Worm (Caenorhabditis elegans) whole organism, L4/young adult: ENCODE results near the gene trpp-12.

Source experiments
- W03F9.2 ChIP-seq: fragments of 150-350 bp; optimal IDR thresholded peaks from 2 replicates; lab custom pipeline; 2014; ENCODE audit warnings: missing biosample characterization, missing genetic modification characterization
- dao-5 ChIP-seq: sonication (generic microtip); optimal IDR thresholded peaks from 2 replicates; lab custom pipeline; 2016; ENCODE audit warnings: missing genotype, missing genetic modification characterization, moderate library complexity, missing compliant biosample characterization
- him-1 ChIP-seq: sonication (generic microtip); optimal IDR thresholded peaks from 2 replicates; lab custom pipeline; 2016; ENCODE audit warnings: missing genotype, missing genetic modification reagents, missing genetic modification characterization, missing compliant biosample characterization

Gene trpp-12

ce11 chrX:2461742-2462141 is 52.3 kb downstream of the trpp-12 start:
- no peak for TF ChIP-seq dao-5 (tag; lab: Kevin White, UChicago)
- TF ChIP-seq him-1 (tag; lab: Kevin White, UChicago) = no peak
- TF ChIP-seq W03F9.2 (tag; lab: Kevin White, UChicago) = no peak
